Fruit fly (Drosophila melanogaster) whole organism, embryonic: ENCODE results near the gene Ilp5.

Experiments
- Antp ChIP-seq: fragments of 200-800 bp; sonication (Bioruptor generic); optimal IDR thresholded peaks from 3 replicates; lab custom pipeline; 2016; ENCODE audit warnings: missing biosample characterization, missing genetic modification characterization
- Atf6 ChIP-seq: fragments of 200-800 bp; sonication (Bioruptor generic); IDR thresholded peaks from 2 replicates; pipeline ENCODE4 v1.3.6; 2022; ENCODE audit warnings: missing biosample characterization, missing genetic modification characterization
- Awh ChIP-seq: fragments of 200-800 bp; sonication (Bioruptor generic); IDR thresholded peaks from 2 replicates; pipeline ENCODE4, ENCODE4 v1.3.6; 2022; ENCODE audit warnings: missing biosample characterization, missing genetic modification characterization
- Bdp1 ChIP-seq: fragments of 200-800 bp; sonication (Bioruptor generic); optimal IDR thresholded peaks from 3 replicates; lab custom pipeline; 2016; ENCODE audit warnings: missing biosample characterization, missing genetic modification characterization
- CG10321 ChIP-seq: fragments of 200-800 bp; sonication (Bioruptor generic); IDR thresholded peaks from 2 replicates; pipeline ENCODE4 v1.3.6; 2022; ENCODE audit warnings: missing biosample characterization, missing genetic modification characterization
- CG10431 ChIP-seq: fragments of 200-800 bp; sonication (Bioruptor generic); optimal IDR thresholded peaks from 3 replicates; lab custom pipeline; 2018; ENCODE audit warnings: missing biosample characterization, mild to moderate bottlenecking, missing genetic modification characterization
- CG10959 ChIP-seq: fragments of 200-800 bp; sonication (Bioruptor generic); IDR thresholded peaks from 2 replicates; pipeline ENCODE4 v1.3.6; 2022; ENCODE audit warnings: missing biosample characterization, missing genetic modification characterization
- CG12942 ChIP-seq: fragments of 200-800 bp; sonication (Bioruptor generic); optimal IDR thresholded peaks from 3 replicates; lab custom pipeline; 2016; ENCODE audit warnings: missing biosample characterization, missing genetic modification characterization
- CG14441 ChIP-seq: fragments of 200-800 bp; sonication (Bioruptor generic); IDR thresholded peaks from 2 replicates; pipeline ENCODE4 v1.3.6; 2022; ENCODE audit warnings: missing biosample characterization, missing genetic modification characterization
- CG14667 ChIP-seq: fragments of 200-800 bp; sonication (Bioruptor generic); IDR thresholded peaks from 2 replicates; pipeline ENCODE4 v1.3.6; 2022; ENCODE audit warnings: missing biosample characterization, missing genetic modification characterization
- CG1529 ChIP-seq: fragments of 200-800 bp; sonication (Bioruptor generic); optimal IDR thresholded peaks from 3 replicates; lab custom pipeline; 2018; ENCODE audit warnings: missing biosample characterization, missing genetic modification characterization
- CG16815 ChIP-seq: fragments of 200-800 bp; sonication (Bioruptor generic); optimal IDR thresholded peaks from 3 replicates; lab custom pipeline; 2017; ENCODE audit warnings: missing biosample characterization, mild to moderate bottlenecking, missing genetic modification characterization
- CG16863 ChIP-seq: fragments of 200-800 bp; sonication (Bioruptor generic); optimal IDR thresholded peaks from 3 replicates; lab custom pipeline; 2016; ENCODE audit warnings: missing biosample characterization, missing genetic modification characterization
- CG17359 ChIP-seq: fragments of 200-800 bp; sonication (Bioruptor generic); optimal IDR thresholded peaks from 3 replicates; lab custom pipeline; 2018; ENCODE audit warnings: missing biosample characterization, mild to moderate bottlenecking, missing genetic modification characterization, moderate library complexity
- CG18599 ChIP-seq: fragments of 200-800 bp; sonication (Bioruptor generic); optimal IDR thresholded peaks from 3 replicates; lab custom pipeline; 2017; ENCODE audit warnings: missing biosample characterization, missing genetic modification characterization, mild to moderate bottlenecking, moderate library complexity, missing genetic modification reagents
- CG18764 ChIP-seq: fragments of 200-800 bp; sonication (Bioruptor generic); optimal IDR thresholded peaks from 3 replicates; lab custom pipeline; 2016; ENCODE audit warnings: missing biosample characterization, missing genetic modification characterization
- CG2202 ChIP-seq: fragments of 200-800 bp; sonication (Bioruptor generic); optimal IDR thresholded peaks from 2 replicates; lab custom pipeline; 2018; ENCODE audit warnings: missing biosample characterization, mild to moderate bottlenecking, missing genetic modification characterization
- CG2678 ChIP-seq: fragments of 200-800 bp; sonication (Bioruptor generic); optimal IDR thresholded peaks from 3 replicates; lab custom pipeline; 2019; ENCODE audit warnings: missing biosample characterization, mild to moderate bottlenecking, missing genetic modification characterization, moderate library complexity
- CG2889 ChIP-seq: fragments of 200-800 bp; sonication (Bioruptor generic); IDR thresholded peaks from 3 replicates; pipeline ENCODE4 v1.3.6; 2022; ENCODE audit warnings: missing biosample characterization, missing genetic modification characterization
- CG3065 ChIP-seq: fragments of 200-800 bp; sonication (Bioruptor generic); optimal IDR thresholded peaks from 2 replicates; lab custom pipeline; 2016; ENCODE audit warnings: missing biosample characterization, missing genetic modification characterization
- CG34224 ChIP-seq: fragments of 200-800 bp; sonication (Bioruptor generic); IDR thresholded peaks from 3 replicates; pipeline ENCODE4 v1.3.6; 2022; ENCODE audit warnings: missing biosample characterization, missing genetic modification characterization; ENCODE audit not compliant: partially characterized antibody
- CG3995 ChIP-seq: fragments of 200-800 bp; sonication (Bioruptor generic); optimal IDR thresholded peaks from 3 replicates; lab custom pipeline; 2016; ENCODE audit warnings: missing biosample characterization, missing genetic modification characterization
- CG7556 ChIP-seq: fragments of 200-800 bp; sonication (Bioruptor generic); optimal IDR thresholded peaks from 2 replicates; lab custom pipeline; 2017; ENCODE audit warnings: missing biosample characterization, mild to moderate bottlenecking, missing genetic modification characterization
- CG8281 ChIP-seq: fragments of 200-800 bp; sonication (Bioruptor generic); optimal IDR thresholded peaks from 2 replicates; lab custom pipeline; 2018; ENCODE audit warnings: missing biosample characterization, mild to moderate bottlenecking, missing genetic modification characterization, moderate library complexity
- CG8924 ChIP-seq: fragments of 200-800 bp; optimal IDR thresholded peaks from 3 replicates; lab custom pipeline; 2019; ENCODE audit warnings: missing biosample characterization, mild to moderate bottlenecking, missing genetic modification characterization, moderate library complexity
- CG9797 ChIP-seq: fragments of 200-800 bp; sonication (Bioruptor generic); optimal IDR thresholded peaks from 3 replicates; lab custom pipeline; 2018; ENCODE audit warnings: missing biosample characterization, mild to moderate bottlenecking, missing genetic modification characterization
- D ChIP-seq, 2 experiments: fragments of 200-800 bp in 1 of 2; fragments of >200 bp in 1 of 2; sonication (Bioruptor generic) in 1 of 2; optimal IDR thresholded peaks; 2 replicates in 1 of 2; 3 replicates in 1 of 2; lab custom pipeline; 2017; ENCODE audit warnings: mild to moderate bottlenecking in 1 of 2, missing biosample characterization in 1 of 2, missing genetic modification characterization in 1 of 2, missing genetic modification reagents in 1 of 2
- Ets65A ChIP-seq: fragments of 200-800 bp; sonication (Bioruptor generic); peaks from one replicate; lab custom pipeline; 2016; ENCODE audit warnings: missing biosample characterization, missing genetic modification characterization
- Fer1 ChIP-seq: fragments of 200-800 bp; sonication (Bioruptor generic); optimal IDR thresholded peaks from 2 replicates; lab custom pipeline; 2017; ENCODE audit warnings: missing biosample characterization, mild to moderate bottlenecking, missing genetic modification characterization
- Fer3 ChIP-seq: fragments of 200-800 bp; sonication (Bioruptor generic); optimal IDR thresholded peaks from 2 replicates; lab custom pipeline; 2018; ENCODE audit warnings: missing biosample characterization, mild to moderate bottlenecking, missing genetic modification characterization, moderate library complexity
- H15 ChIP-seq: fragments of 200-800 bp; sonication (Bioruptor generic); IDR thresholded peaks from 3 replicates; pipeline ENCODE4 v1.3.6; 2022; ENCODE audit warnings: missing biosample characterization, missing genetic modification characterization
- Hey ChIP-seq: fragments of 200-800 bp; sonication (Bioruptor generic); optimal IDR thresholded peaks from 3 replicates; lab custom pipeline; 2018; ENCODE audit warnings: missing biosample characterization, mild to moderate bottlenecking, missing genetic modification characterization
- Myb ChIP-seq: fragments of 200-800 bp; sonication (Bioruptor generic); optimal IDR thresholded peaks from 2 replicates; lab custom pipeline; 2016; ENCODE audit warnings: missing biosample characterization, missing genetic modification characterization
- Spps ChIP-seq: fragments of 200-800 bp; sonication (Bioruptor generic); optimal IDR thresholded peaks from 2 replicates; lab custom pipeline; 2018; ENCODE audit warnings: missing biosample characterization, mild to moderate bottlenecking, missing genetic modification characterization
- Xbp1 ChIP-seq: fragments of 200-800 bp; sonication (Bioruptor generic); optimal IDR thresholded peaks from 3 replicates; lab custom pipeline; 2016; ENCODE audit warnings: missing biosample characterization, mild to moderate bottlenecking, missing genetic modification characterization
- croc ChIP-seq: fragments of 200-800 bp; sonication (Bioruptor generic); conservative IDR thresholded peaks from 3 replicates; pipeline ENCODE4 v1.3.6; 2022; ENCODE audit warnings: missing biosample characterization, missing genetic modification characterization
- crol ChIP-seq: fragments of 200-800 bp; sonication (Bioruptor generic); IDR thresholded peaks from 2 replicates; pipeline ENCODE4 v1.3.6; 2022; ENCODE audit warnings: missing biosample characterization, missing genetic modification characterization
- en ChIP-seq: fragments of 200-800 bp; sonication (Bioruptor generic); optimal IDR thresholded peaks from 2 replicates; lab custom pipeline; 2016; ENCODE audit warnings: missing biosample characterization, missing genetic modification characterization
- ftz-f1 ChIP-seq: fragments of 200-800 bp; sonication (Bioruptor generic); optimal IDR thresholded peaks from 2 replicates; lab custom pipeline; 2016; ENCODE audit warnings: missing biosample characterization, missing genetic modification characterization
- hbn ChIP-seq: fragments of 200-800 bp; sonication (Bioruptor generic); IDR thresholded peaks from 2 replicates; pipeline ENCODE4 v1.3.6; 2022; ENCODE audit warnings: missing biosample characterization, missing genetic modification characterization; ENCODE audit not compliant: partially characterized antibody
- lmd ChIP-seq: fragments of 200-800 bp; sonication (Bioruptor generic); IDR thresholded peaks from 2 replicates; pipeline ENCODE4 v1.3.6; 2022; ENCODE audit warnings: missing biosample characterization, missing genetic modification characterization
- lov ChIP-seq, 2 experiments: fragments of 200-800 bp in 1 of 2; fragments of >200 bp in 1 of 2; sonication (Bioruptor generic) in 1 of 2; IDR thresholded peaks in 1 of 2; optimal IDR thresholded peaks in 1 of 2; 2 replicates in 1 of 2; 3 replicates in 1 of 2; pipeline versions ENCODE4 v1.3.6 to Lab custom; 2017 to 2022; ENCODE audit warnings: missing biosample characterization in 1 of 2, missing genetic modification characterization in 1 of 2
- oc ChIP-seq: fragments of 200-800 bp; sonication (Bioruptor generic); optimal IDR thresholded peaks from 2 replicates; lab custom pipeline; 2018; ENCODE audit warnings: missing biosample characterization, mild to moderate bottlenecking, missing genetic modification characterization, moderate library complexity
- otp ChIP-seq: fragments of 200-800 bp; sonication (Bioruptor generic); IDR thresholded peaks from 3 replicates; pipeline ENCODE4, ENCODE4 v1.3.6; 2022; ENCODE audit warnings: missing biosample characterization, missing genetic modification characterization
- repo ChIP-seq: fragments of 200-800 bp; sonication (Bioruptor generic); optimal IDR thresholded peaks from 2 replicates; lab custom pipeline; 2016; ENCODE audit warnings: missing biosample characterization, missing genetic modification characterization
- salm ChIP-seq: fragments of 200-800 bp; sonication (Bioruptor generic); optimal IDR thresholded peaks from 2 replicates; lab custom pipeline; 2018; ENCODE audit warnings: missing biosample characterization, mild to moderate bottlenecking, missing genetic modification characterization
- shn ChIP-seq: fragments of 200-800 bp; sonication (Bioruptor generic); optimal IDR thresholded peaks from 3 replicates; lab custom pipeline; 2016; ENCODE audit warnings: missing biosample characterization, missing genetic modification characterization
- sima ChIP-seq: fragments of 200-800 bp; sonication (Bioruptor generic); optimal IDR thresholded peaks from 2 replicates; lab custom pipeline; 2016; ENCODE audit warnings: missing biosample characterization, missing genetic modification characterization
- slp2 ChIP-seq: fragments of 200-800 bp; sonication (Bioruptor generic); optimal IDR thresholded peaks from 2 replicates; lab custom pipeline; 2016; ENCODE audit warnings: missing biosample characterization, missing genetic modification characterization
- ttk ChIP-seq: fragments of 200-800 bp; sonication (Bioruptor generic); IDR thresholded peaks from 2 replicates; pipeline ENCODE4 v2.1.2; 2022; ENCODE audit warnings: missing biosample characterization, missing genetic modification characterization
- vnd ChIP-seq: fragments of 200-800 bp; sonication (Bioruptor generic); IDR thresholded peaks from 3 replicates; pipeline ENCODE4 v1.3.6; 2022; ENCODE audit warnings: missing biosample characterization, missing genetic modification characterization; ENCODE audit not compliant: partially characterized antibody

Gene Ilp5

DNA sequence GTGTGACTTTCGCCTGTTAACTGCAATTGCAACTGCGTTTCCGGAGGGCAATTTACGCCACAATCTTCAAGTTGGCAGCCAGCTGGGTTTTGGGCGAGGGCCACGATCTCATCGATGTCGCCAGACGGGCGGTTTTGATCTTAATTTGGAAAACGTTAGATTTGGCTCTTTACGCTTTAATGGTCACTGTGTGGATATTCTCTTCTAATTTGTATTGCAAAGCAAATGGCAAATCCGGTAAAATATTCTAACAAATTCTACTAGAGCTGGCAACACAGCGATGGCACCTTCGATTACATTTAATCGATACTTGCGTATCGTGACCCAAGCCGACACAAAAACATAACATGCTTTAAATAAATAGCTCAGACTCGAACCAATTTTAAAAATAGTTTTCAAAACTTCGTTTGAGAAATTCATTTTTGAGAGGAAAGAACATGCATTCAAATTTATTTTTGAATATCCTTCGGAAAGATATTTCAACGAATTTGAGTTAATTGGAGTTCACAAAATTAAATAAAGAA lies 12.9 kb upstream of the Ilp5 start, which contains the start of gene I-2 (continued):
- TF ChIP-seq Fer1 (GFP tag; lab: Kevin White, UChicago) (no peak), ftz-f1 (GFP tag; lab: Kevin White, UChicago) (peak; percentile 45), CG1529 (GFP tag; lab: Kevin White, UChicago) (no peak), CG8281 (tag; lab: Kevin White, UChicago) (no peak), CG9797 (peak; percentile 31), CG10321 (GFP tag; lab: Robert Waterston, UW) (no peak), CG16815 (no peak), CG7556 (GFP tag; lab: Kevin White, UChicago) (no peak), Hey (tag; lab: Kevin White, UChicago) (no peak), H15 (GFP tag; lab: Robert Waterston, UW) (no peak), CG10959 (GFP tag; lab: Robert Waterston, UW) (no peak), slp2 (GFP tag; lab: Kevin White, UChicago) (no peak), Myb (GFP tag; lab: Kevin White, UChicago) (peak; percentile 49), CG14667 (no peak), CG18599 (GFP tag; lab: Kevin White, UChicago) (no peak), vnd (GFP tag; lab: Robert Waterston, UW) (peak; percentile 73), Fer3 (tag; lab: Kevin White, UChicago) (no peak), en (GFP tag; lab: Kevin White, UChicago) (no peak), salm (tag; lab: Kevin White, UChicago) (no peak), Xbp1 (GFP tag; lab: Kevin White, UChicago) (peak; percentile 34), shn (GFP tag; lab: Kevin White, UChicago) (no peak), CG3995 (GFP tag; lab: Kevin White, UChicago) (peak; percentile 64), CG16863 (GFP tag; lab: Kevin White, UChicago) (no peak), ttk (GFP tag; lab: Robert Waterston, UW) (no peak), CG2678 (tag; lab: Kevin White, UChicago) (no peak), Atf6 (no peak), repo (GFP tag; lab: Kevin White, UChicago) (no peak), Bdp1 (GFP tag; lab: Kevin White, UChicago) (no peak), lov (optimal IDR thresholded peaks at IDR 0.05; lab: Kevin White, UChicago) (no peak), lov (GFP tag; IDR thresholded peaks at IDR 0.05; lab: Robert Waterston, UW) (no peak), Ets65A (GFP tag; lab: Kevin White, UChicago) (no peak), lmd (GFP tag; lab: Robert Waterston, UW) (no peak), CG8924 (peak; percentile 10), CG17359 (no peak), CG14441 (GFP tag; lab: Robert Waterston, UW) (no peak), sima (GFP tag; lab: Kevin White, UChicago) (no peak), croc (GFP tag; lab: Robert Waterston, UW) (no peak), hbn (peak; percentile 70), CG34224 (peak; percentile 82), Awh (no peak), CG2202 (tag; lab: Kevin White, UChicago) (no peak), otp (no peak), oc (tag; lab: Kevin White, UChicago) (no peak), Antp (GFP tag; lab: Kevin White, UChicago) (no peak), Spps (tag; lab: Kevin White, UChicago) (no peak), crol (no peak), CG2889 (GFP tag; lab: Robert Waterston, UW) (no peak), CG3065 (GFP tag; lab: Kevin White, UChicago) (no peak), CG10431 (GFP tag; lab: Kevin White, UChicago) (no peak), D (optimal IDR thresholded peaks at IDR 0.05; lab: Kevin White, UChicago) (no peak), D (GFP tag; optimal IDR thresholded peaks at IDR 0.05; lab: Kevin White, UChicago) (no peak), CG18764 (GFP tag; lab: Kevin White, UChicago) (no peak), CG12942 (GFP tag; lab: Kevin White, UChicago) (no peak)
